Worm (Caenorhabditis elegans) whole organism, L3 larva: ENCODE measurements around the gene srx-131.

ENCODE experiments used
- R02D3.7 ChIP-seq: fragments of 150-350 bp; optimal IDR thresholded peaks from 2 replicates; lab custom pipeline; 2014; ENCODE audit warnings: missing biosample characterization, missing genetic modification characterization
- ZK546.5 ChIP-seq: sonication (generic microtip); optimal IDR thresholded peaks from 2 replicates; lab custom pipeline; 2017; ENCODE audit warnings: missing biosample characterization, missing genetic modification characterization
- ama-1 ChIP-seq: fragments of 150-350 bp; optimal IDR thresholded peaks from 2 replicates; lab custom pipeline; 2018
- ceh-82 ChIP-seq: fragments of 150-350 bp; optimal IDR thresholded peaks from 2 replicates; lab custom pipeline; 2014; ENCODE audit warnings: missing biosample characterization, missing genetic modification characterization
- ceh-9 ChIP-seq: sonication (generic microtip); optimal IDR thresholded peaks from 2 replicates; lab custom pipeline; 2018; ENCODE audit warnings: missing biosample characterization, missing genetic modification characterization
- daf-12 ChIP-seq: fragments of 150-350 bp; optimal IDR thresholded peaks from 2 replicates; lab custom pipeline; 2014; ENCODE audit warnings: missing biosample characterization, missing genetic modification reagents, missing genetic modification characterization
- egl-27 ChIP-seq: sonication (generic microtip); optimal IDR thresholded peaks from 4 replicates; lab custom pipeline; 2017; ENCODE audit warnings: missing biosample characterization, missing genetic modification reagents, missing genetic modification characterization
- egl-5 ChIP-seq: fragments of 150-350 bp; optimal IDR thresholded peaks from 2 replicates; lab custom pipeline; 2017; ENCODE audit warnings: missing biosample characterization, missing genetic modification reagents, missing genetic modification characterization, inconsistent platforms
- elt-1 ChIP-seq: fragments of 150-350 bp; optimal IDR thresholded peaks from 2 replicates; lab custom pipeline; 2014; ENCODE audit warnings: missing biosample characterization, missing genetic modification characterization
- elt-2 ChIP-seq: sonication (generic microtip); optimal IDR thresholded peaks from 2 replicates; lab custom pipeline; 2016; ENCODE audit warnings: missing genetic modification reagents, mild to moderate bottlenecking, missing genetic modification characterization, missing compliant biosample characterization
- eor-1 ChIP-seq, 2 experiments: fragments of 150-350 bp; optimal IDR thresholded peaks; 2 replicates each; lab custom pipeline; 2014 to 2018; ENCODE audit warnings: missing biosample characterization in 2 of 2, missing genetic modification characterization in 2 of 2
- fkh-10 ChIP-seq: sonication (generic microtip); optimal IDR thresholded peaks from 2 replicates; lab custom pipeline; 2017; ENCODE audit warnings: missing biosample characterization, missing genetic modification reagents, missing genetic modification characterization
- fos-1 ChIP-seq: fragments of 150-350 bp; optimal IDR thresholded peaks from 2 replicates; lab custom pipeline; 2014; ENCODE audit warnings: missing biosample characterization, missing genetic modification characterization
- hmg-11 ChIP-seq: sonication (generic microtip); optimal IDR thresholded peaks from 2 replicates; lab custom pipeline; 2016; ENCODE audit warnings: missing genetic modification characterization, missing compliant biosample characterization
- lin-15B ChIP-seq: fragments of 150-350 bp; optimal IDR thresholded peaks from 2 replicates; lab custom pipeline; 2014; ENCODE audit warnings: missing biosample characterization, missing genetic modification characterization
- nfya-1 ChIP-seq: sonication (generic microtip); optimal IDR thresholded peaks from 2 replicates; lab custom pipeline; 2017; ENCODE audit warnings: missing genetic modification characterization, mild to moderate bottlenecking, missing compliant biosample characterization, antibody characterized with exemption, moderate library complexity; ENCODE audit not compliant: insufficient read depth
- nhr-11 ChIP-seq: fragments of 150-350 bp; optimal IDR thresholded peaks from 2 replicates; lab custom pipeline; 2014; ENCODE audit warnings: missing biosample characterization, missing genetic modification characterization
- nhr-12 ChIP-seq: fragments of 150-350 bp; optimal IDR thresholded peaks from 2 replicates; lab custom pipeline; 2014; ENCODE audit warnings: missing biosample characterization, missing genetic modification characterization
- nhr-237 ChIP-seq: fragments of 150-350 bp; optimal IDR thresholded peaks from 2 replicates; lab custom pipeline; 2014; ENCODE audit warnings: missing biosample characterization, missing genetic modification characterization
- nhr-25 ChIP-seq: sonication (generic microtip); optimal IDR thresholded peaks from 2 replicates; lab custom pipeline; 2017; ENCODE audit warnings: missing biosample characterization, missing genetic modification characterization
- nhr-28 ChIP-seq: fragments of 150-350 bp; optimal IDR thresholded peaks from 2 replicates; lab custom pipeline; 2014; ENCODE audit warnings: missing biosample characterization, missing genetic modification characterization
- nhr-67 ChIP-seq: fragments of 150-350 bp; optimal IDR thresholded peaks from 2 replicates; lab custom pipeline; 2014; ENCODE audit warnings: missing biosample characterization, missing genetic modification characterization
- nhr-76 ChIP-seq: fragments of 150-350 bp; sonication (generic microtip); optimal IDR thresholded peaks from 5 replicates; lab custom pipeline; 2014; ENCODE audit warnings: missing biosample characterization, missing genetic modification characterization
- pqm-1 ChIP-seq: fragments of 150-350 bp; optimal IDR thresholded peaks from 2 replicates; lab custom pipeline; 2017; ENCODE audit warnings: missing biosample characterization, missing genetic modification characterization, inconsistent platforms
- sea-2 ChIP-seq: fragments of 150-350 bp; sonication (generic microtip); optimal IDR thresholded peaks from 4 replicates; lab custom pipeline; 2014; ENCODE audit warnings: missing biosample characterization, missing genetic modification reagents, missing genetic modification characterization
- skn-1 ChIP-seq: fragments of 150-350 bp; optimal IDR thresholded peaks from 2 replicates; lab custom pipeline; 2014; ENCODE audit warnings: missing biosample characterization, missing genetic modification characterization
- snpc-4 ChIP-seq: fragments of 150-350 bp; optimal IDR thresholded peaks from 2 replicates; lab custom pipeline; 2014; ENCODE audit warnings: missing biosample characterization, missing genetic modification characterization
- tbx-2 ChIP-seq: sonication (generic microtip); optimal IDR thresholded peaks from 2 replicates; lab custom pipeline; 2016; ENCODE audit warnings: mild to moderate bottlenecking, missing genetic modification characterization, missing compliant biosample characterization
- unc-62 ChIP-seq: fragments of 150-350 bp; sonication (generic microtip); optimal IDR thresholded peaks from 4 replicates; lab custom pipeline; 2014; ENCODE audit warnings: missing biosample characterization, missing genetic modification reagents, missing genetic modification characterization
- ztf-11 ChIP-seq: fragments of 150-350 bp; optimal IDR thresholded peaks from 2 replicates; lab custom pipeline; 2014; ENCODE audit warnings: missing biosample characterization, missing genetic modification characterization
- ztf-4 ChIP-seq: fragments of 150-350 bp; optimal IDR thresholded peaks from 2 replicates; lab custom pipeline; 2014; ENCODE audit warnings: missing biosample characterization, missing genetic modification characterization

srx-131 gene

DNA sequence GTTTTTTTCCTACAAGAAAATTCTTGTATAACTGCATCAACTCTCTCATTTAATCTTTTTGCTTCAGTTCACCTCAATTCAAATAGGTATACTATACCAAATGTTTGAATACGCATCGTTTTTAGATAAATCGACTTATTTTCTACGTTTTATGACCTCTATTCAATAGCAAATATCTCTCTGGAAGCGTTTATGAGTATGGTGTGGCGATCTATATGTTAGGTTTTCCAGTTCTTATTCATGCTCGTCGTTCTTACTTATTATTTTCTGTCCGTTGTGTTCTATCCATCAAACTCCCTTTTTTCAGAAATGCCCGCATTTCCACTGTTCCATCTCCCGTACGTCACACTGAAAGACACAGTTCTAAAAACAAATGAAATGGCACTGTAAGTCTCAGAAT is 35.4 kb downstream of the srx-131 start, which contains the start of gene T22G5.3:
Gene T22G5.3, plus strand, starts transcription at position 301 of the 400 bp plus-strand sequence.
- TF ChIP-seq lin-15B (tag; lab: Kevin White, UChicago) (no peak), ceh-9 (no peak), ama-1 (lab: Kevin White, UChicago) (no peak), nhr-76 (tag; lab: Kevin White, UChicago) (no peak), R02D3.7 (tag; lab: Kevin White, UChicago) (no peak), nhr-28 (tag; lab: Kevin White, UChicago) (no peak), nhr-25 (no peak)
- TF ChIP-seq, all 47 proteins: peak for 0

ce11 chrV:13887358-13887757 is 42.1 kb downstream of the srx-131 start, which contains the start of gene srsx-19:
Gene srsx-19, plus strand, starts transcription at chrV:13887658.
- TF ChIP-seq ztf-4 (tag; lab: Kevin White, UChicago) (no peak), sea-2 (GFP tag; lab: Kevin White, UChicago) (no peak), nhr-76 (tag; lab: Kevin White, UChicago) (no peak), nhr-11 (no peak), skn-1 (no peak), elt-1 (tag; lab: Kevin White, UChicago) (no peak), daf-12 (no peak), ama-1 (lab: Kevin White, UChicago) (no peak), nhr-12 (tag; lab: Kevin White, UChicago) (no peak), unc-62 (no peak), nhr-28 (tag; lab: Kevin White, UChicago) (no peak), egl-27 (tag; lab: Kevin White, UChicago) (no peak), nfya-1 (tag; lab: Kevin White, UChicago) (no peak), pqm-1 (tag; lab: Kevin White, UChicago) (no peak)

- TF ChIP-seq fos-1 (tag; lab: Kevin White, UChicago) (no peak), nhr-67 (no peak), nhr-76 (tag; lab: Kevin White, UChicago) (no peak), egl-5 (tag; lab: Kevin White, UChicago) (no peak), nhr-12 (tag; lab: Kevin White, UChicago) (no peak), fkh-10 (GFP tag; lab: Kevin White, UChicago) (no peak), skn-1 (no peak), ceh-82 (tag; lab: Kevin White, UChicago) (no peak), elt-1 (tag; lab: Kevin White, UChicago) (no peak), elt-2 (tag; lab: Kevin White, UChicago) (no peak), snpc-4 (tag; lab: Kevin White, UChicago) (no peak), lin-15B (tag; lab: Kevin White, UChicago) (no peak), ZK546.5 (tag; lab: Kevin White, UChicago) (no peak)
These were observed 44.3 kb downstream of the srx-131 start, which contains the start of gene spp-12 for ce11 chrV:13889516-13889915. Gene spp-12, plus strand, starts transcription at chrV:13889816.

DNA sequence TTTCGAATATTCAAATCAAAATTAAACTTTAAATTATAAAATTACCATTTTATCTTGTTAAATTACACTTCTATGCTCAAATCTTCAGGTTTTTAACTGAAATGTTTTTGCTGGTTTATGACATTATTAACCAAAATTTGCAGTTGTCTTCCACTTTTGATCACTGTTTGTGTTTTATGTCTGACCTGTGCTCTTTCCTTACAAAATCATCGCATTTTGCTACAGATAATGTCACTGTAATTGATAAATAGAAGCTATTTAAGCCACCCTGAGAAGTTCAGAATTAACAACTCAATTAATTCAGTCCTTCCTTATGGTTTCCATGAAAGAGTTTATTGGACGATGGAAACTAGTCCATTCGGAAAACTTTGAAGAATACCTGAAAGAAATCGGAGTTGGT is 45.2 kb downstream of the srx-131 start, which contains the start of gene lbp-8:
Gene lbp-8, plus strand, starts transcription at position 301 of the 400 bp plus-strand sequence.
- no peak for TF ChIP-seq eor-1 (tag; optimal IDR thresholded peaks at IDR 0.05; lab: Kevin White, UChicago)
- no peak for TF ChIP-seq nhr-25
- no peak for TF ChIP-seq hmg-11 (tag; lab: Kevin White, UChicago)
- TF ChIP-seq fos-1 (tag; lab: Kevin White, UChicago) = no peak
- TF ChIP-seq snpc-4 (tag; lab: Kevin White, UChicago) = no peak

DNA sequence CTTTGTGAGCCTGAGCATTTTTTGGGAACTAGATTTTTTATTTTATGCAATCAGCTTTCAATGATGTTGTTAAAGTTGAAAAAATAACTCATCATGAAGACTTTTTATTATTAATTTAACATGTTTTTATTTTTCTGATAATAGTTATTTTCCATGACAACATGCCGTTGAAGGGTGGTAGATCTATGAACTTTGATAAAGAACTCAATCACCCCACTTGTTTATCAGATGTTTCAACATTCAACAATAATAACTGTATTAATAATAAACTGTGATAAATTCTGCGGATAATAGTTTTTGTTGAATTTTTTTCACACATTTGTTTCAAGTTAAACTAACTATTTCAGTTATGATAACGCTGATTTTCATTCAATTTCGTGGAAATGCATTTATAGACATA is 46.3 kb downstream of the srx-131 start:
- TF ChIP-seq tbx-2 (tag; lab: Kevin White, UChicago) = no peak
- TF ChIP-seq lin-15B (tag; lab: Kevin White, UChicago) = no peak
- peak; percentile 80 for TF ChIP-seq pqm-1 (tag; lab: Kevin White, UChicago)
- no peak for TF ChIP-seq unc-62
- TF ChIP-seq ztf-11 (tag; lab: Kevin White, UChicago) = no peak
- TF ChIP-seq nhr-28 (tag; lab: Kevin White, UChicago) = no peak
- TF ChIP-seq elt-2 (tag; lab: Kevin White, UChicago) = peak; percentile 47
- no peak for TF ChIP-seq nhr-237
